Fruit fly (Drosophila melanogaster) whole organism, prepupa: ENCODE data around the gene CG9760.

Experiments
- CG10631 ChIP-seq: fragments of 200-800 bp; sonication (Bioruptor generic); optimal IDR thresholded peaks from 2 replicates; lab custom pipeline; 2016; ENCODE audit warnings: missing biosample characterization, missing genetic modification characterization
- CG10669 ChIP-seq: fragments of 200-800 bp; sonication (Bioruptor generic); optimal IDR thresholded peaks from 3 replicates; lab custom pipeline; 2018; ENCODE audit warnings: missing biosample characterization, mild to moderate bottlenecking, missing genetic modification characterization, moderate library complexity
- CG11762 ChIP-seq: fragments of 200-800 bp; sonication (Bioruptor generic); optimal IDR thresholded peaks from 3 replicates; lab custom pipeline; 2016; ENCODE audit warnings: missing biosample characterization, missing genetic modification characterization; ENCODE audit not compliant: insufficient read depth
- CG15336 ChIP-seq: fragments of 200-800 bp; sonication (Bioruptor generic); IDR thresholded peaks from 2 replicates; pipeline ENCODE4 v1.3.6; 2022; ENCODE audit warnings: missing biosample characterization, missing genetic modification characterization
- CG16779 ChIP-seq: fragments of 200-800 bp; sonication (Bioruptor generic); optimal IDR thresholded peaks from 3 replicates; lab custom pipeline; 2017; ENCODE audit warnings: missing biosample characterization, mild to moderate bottlenecking, missing genetic modification characterization
- CG3032 ChIP-seq: fragments of 200-800 bp; optimal IDR thresholded peaks from 2 replicates; lab custom pipeline; 2019; ENCODE audit warnings: missing biosample characterization, mild to moderate bottlenecking, missing genetic modification characterization, moderate library complexity
- CG32006 ChIP-seq: fragments of 200-800 bp; sonication (Bioruptor generic); optimal IDR thresholded peaks from 3 replicates; lab custom pipeline; 2017; ENCODE audit warnings: missing biosample characterization, mild to moderate bottlenecking, missing genetic modification characterization
- CG34406 ChIP-seq: fragments of 200-800 bp; sonication (Bioruptor generic); optimal IDR thresholded peaks from 3 replicates; lab custom pipeline; 2016; ENCODE audit warnings: missing biosample characterization, missing genetic modification characterization
- CG3919 ChIP-seq: fragments of 200-800 bp; sonication (Bioruptor generic); optimal IDR thresholded peaks from 3 replicates; lab custom pipeline; 2016; ENCODE audit warnings: missing biosample characterization, missing genetic modification characterization
- CG6163 ChIP-seq: fragments of 200-800 bp; sonication (Bioruptor generic); IDR thresholded peaks from 3 replicates; pipeline ENCODE4 v1.3.6; 2022; ENCODE audit warnings: missing biosample characterization, missing genetic modification characterization
- CG6276 ChIP-seq: fragments of 200-800 bp; sonication (Bioruptor generic); optimal IDR thresholded peaks from 2 replicates; lab custom pipeline; 2017; ENCODE audit warnings: missing biosample characterization, mild to moderate bottlenecking, missing genetic modification characterization
- CG6808 ChIP-seq: fragments of 200-800 bp; sonication (Bioruptor generic); optimal IDR thresholded peaks from 3 replicates; lab custom pipeline; 2017; ENCODE audit warnings: missing biosample characterization, missing genetic modification characterization, mild to moderate bottlenecking, moderate library complexity, missing genetic modification reagents
- CG6854 ChIP-seq: fragments of 200-800 bp; sonication (Bioruptor generic); optimal IDR thresholded peaks from 2 replicates; lab custom pipeline; 2017; ENCODE audit warnings: missing biosample characterization, mild to moderate bottlenecking, missing genetic modification characterization
- CG7368 ChIP-seq: fragments of 200-800 bp; sonication (Bioruptor generic); optimal IDR thresholded peaks from 3 replicates; lab custom pipeline; 2016; ENCODE audit warnings: missing biosample characterization, missing genetic modification characterization
- CG8119 ChIP-seq: fragments of 200-800 bp; sonication (Bioruptor generic); IDR thresholded peaks from 3 replicates; pipeline ENCODE4 v1.3.6; 2022; ENCODE audit warnings: missing biosample characterization, missing genetic modification characterization
- CG8632 ChIP-seq: fragments of 200-800 bp; sonication (Bioruptor generic); optimal IDR thresholded peaks from 3 replicates; lab custom pipeline; 2016; ENCODE audit warnings: missing biosample characterization, missing genetic modification characterization
- CG9139 ChIP-seq: fragments of 200-800 bp; sonication (Bioruptor generic); optimal IDR thresholded peaks from 3 replicates; lab custom pipeline; 2017; ENCODE audit warnings: missing biosample characterization, mild to moderate bottlenecking, missing genetic modification characterization
- Eip75B ChIP-seq: fragments of 200-800 bp; sonication (Bioruptor generic); optimal IDR thresholded peaks from 3 replicates; lab custom pipeline; 2016; ENCODE audit warnings: missing biosample characterization, missing genetic modification characterization
- Eip78C ChIP-seq: fragments of 200-800 bp; sonication (Bioruptor generic); peaks from one replicate; lab custom pipeline; 2016; ENCODE audit warnings: missing biosample characterization, missing genetic modification characterization
- Eip93F ChIP-seq: fragments of 200-800 bp; sonication (Bioruptor generic); optimal IDR thresholded peaks from 2 replicates; lab custom pipeline; 2016; ENCODE audit warnings: missing biosample characterization, mild to moderate bottlenecking, missing genetic modification characterization
- Gug ChIP-seq: fragments of 200-800 bp; sonication (Bioruptor generic); IDR thresholded peaks from 2 replicates; pipeline ENCODE4 v1.3.6; 2022; ENCODE audit warnings: missing biosample characterization, missing genetic modification characterization
- Hr38 ChIP-seq: sonication (Bioruptor generic); optimal IDR thresholded peaks from 2 replicates; lab custom pipeline; 2016; ENCODE audit warnings: missing biosample characterization, missing genetic modification characterization
- Hr39 ChIP-seq: fragments of 200-800 bp; sonication (Bioruptor generic); optimal IDR thresholded peaks from 2 replicates; lab custom pipeline; 2016; ENCODE audit warnings: missing biosample characterization, missing genetic modification characterization
- Hr4 ChIP-seq: fragments of 200-800 bp; sonication (Bioruptor generic); optimal IDR thresholded peaks from 3 replicates; lab custom pipeline; 2016; ENCODE audit warnings: missing biosample characterization, missing genetic modification characterization
- Lpt ChIP-seq: fragments of 200-800 bp; sonication (Bioruptor generic); optimal IDR thresholded peaks from 3 replicates; lab custom pipeline; 2016; ENCODE audit warnings: missing biosample characterization, missing genetic modification characterization
- Met ChIP-seq: fragments of 200-800 bp; sonication (Bioruptor generic); optimal IDR thresholded peaks from 3 replicates; lab custom pipeline; 2016; ENCODE audit warnings: missing biosample characterization, missing genetic modification characterization
- OdsH ChIP-seq: fragments of 200-800 bp; sonication (Bioruptor generic); optimal IDR thresholded peaks from 3 replicates; lab custom pipeline; 2016; ENCODE audit warnings: missing biosample characterization, missing genetic modification characterization
- Smox ChIP-seq: fragments of 200-800 bp; sonication (Bioruptor generic); optimal IDR thresholded peaks from 3 replicates; lab custom pipeline; 2016; ENCODE audit warnings: missing biosample characterization, missing genetic modification characterization
- Sox102F ChIP-seq: fragments of 200-800 bp; sonication (Bioruptor generic); optimal IDR thresholded peaks from 2 replicates; lab custom pipeline; 2016; ENCODE audit warnings: missing biosample characterization, mild to moderate bottlenecking, missing genetic modification characterization
- Sox15 ChIP-seq: fragments of 200-800 bp; sonication (Bioruptor generic); optimal IDR thresholded peaks from 3 replicates; lab custom pipeline; 2016; ENCODE audit warnings: missing biosample characterization, missing genetic modification characterization
- acj6 ChIP-seq: fragments of 200-800 bp; sonication (Bioruptor generic); optimal IDR thresholded peaks from 3 replicates; lab custom pipeline; 2016; ENCODE audit warnings: missing biosample characterization, missing genetic modification characterization
- cyc ChIP-seq: fragments of 200-800 bp; sonication (Bioruptor generic); optimal IDR thresholded peaks from 3 replicates; lab custom pipeline; 2016; ENCODE audit warnings: missing biosample characterization, missing genetic modification characterization
- dac ChIP-seq: fragments of 200-800 bp; sonication (Bioruptor generic); optimal IDR thresholded peaks from 2 replicates; lab custom pipeline; 2017; ENCODE audit warnings: missing biosample characterization, mild to moderate bottlenecking, missing genetic modification characterization
- dsx ChIP-seq: fragments of 200-800 bp; optimal IDR thresholded peaks from 3 replicates; lab custom pipeline; 2019; ENCODE audit warnings: missing biosample characterization, mild to moderate bottlenecking, missing genetic modification characterization, moderate library complexity; ENCODE audit not compliant: poor library complexity, severe bottlenecking
- eg ChIP-seq: fragments of 200-800 bp; sonication (Bioruptor generic); IDR thresholded peaks from 3 replicates; pipeline ENCODE4 v1.3.6; 2022; ENCODE audit warnings: missing biosample characterization, missing genetic modification characterization
- esn ChIP-seq: fragments of 200-800 bp; sonication (Bioruptor generic); optimal IDR thresholded peaks from 2 replicates; lab custom pipeline; 2016; ENCODE audit warnings: missing biosample characterization, mild to moderate bottlenecking, missing genetic modification characterization, moderate library complexity
- fd59A ChIP-seq: fragments of 200-800 bp; sonication (Bioruptor generic); optimal IDR thresholded peaks from 2 replicates; lab custom pipeline; 2017; ENCODE audit warnings: missing biosample characterization, mild to moderate bottlenecking, missing genetic modification characterization, missing genetic modification reagents
- fd85E ChIP-seq: fragments of 200-800 bp; sonication (Bioruptor generic); optimal IDR thresholded peaks from 3 replicates; lab custom pipeline; 2016; ENCODE audit warnings: missing biosample characterization, missing genetic modification characterization
- fkh ChIP-seq: fragments of 200-800 bp; sonication (Bioruptor generic); optimal IDR thresholded peaks from 3 replicates; lab custom pipeline; 2017; ENCODE audit warnings: missing biosample characterization, mild to moderate bottlenecking, missing genetic modification characterization, moderate library complexity
- pdm3 ChIP-seq: fragments of 200-800 bp; sonication (Bioruptor generic); optimal IDR thresholded peaks from 3 replicates; lab custom pipeline; 2016; ENCODE audit warnings: missing biosample characterization, missing genetic modification characterization
- salr ChIP-seq, 2 experiments: fragments of 200-800 bp; sonication (Bioruptor generic); optimal IDR thresholded peaks; 3 replicates each; lab custom pipeline; 2016 to 2018; ENCODE audit warnings: missing biosample characterization in 2 of 2, missing genetic modification characterization in 2 of 2, mild to moderate bottlenecking in 1 of 2
- spab ChIP-seq: fragments of 200-800 bp; sonication (Bioruptor generic); optimal IDR thresholded peaks from 2 replicates; lab custom pipeline; 2017; ENCODE audit warnings: missing biosample characterization, mild to moderate bottlenecking, missing genetic modification characterization, missing genetic modification reagents
- ss ChIP-seq, 2 experiments: fragments of 200-800 bp; sonication (Bioruptor generic); optimal IDR thresholded peaks; 2 replicates in 1 of 2; 3 replicates in 1 of 2; lab custom pipeline; 2017 to 2018; ENCODE audit warnings: mild to moderate bottlenecking in 2 of 2, missing biosample characterization in 2 of 2, missing genetic modification characterization in 2 of 2, moderate library complexity in 1 of 2
- svp ChIP-seq: fragments of 200-800 bp; sonication (Bioruptor generic); peaks from one replicate; lab custom pipeline; 2016; ENCODE audit warnings: missing biosample characterization, missing genetic modification characterization
- topi ChIP-seq: fragments of 200-800 bp; sonication (Bioruptor generic); optimal IDR thresholded peaks from 3 replicates; lab custom pipeline; 2016; ENCODE audit warnings: missing biosample characterization, missing genetic modification characterization
- vri ChIP-seq: fragments of 200-800 bp; sonication (Bioruptor generic); optimal IDR thresholded peaks from 3 replicates; lab custom pipeline; 2016; ENCODE audit warnings: missing biosample characterization, mild to moderate bottlenecking, missing genetic modification characterization

The CG9760 gene

DNA sequence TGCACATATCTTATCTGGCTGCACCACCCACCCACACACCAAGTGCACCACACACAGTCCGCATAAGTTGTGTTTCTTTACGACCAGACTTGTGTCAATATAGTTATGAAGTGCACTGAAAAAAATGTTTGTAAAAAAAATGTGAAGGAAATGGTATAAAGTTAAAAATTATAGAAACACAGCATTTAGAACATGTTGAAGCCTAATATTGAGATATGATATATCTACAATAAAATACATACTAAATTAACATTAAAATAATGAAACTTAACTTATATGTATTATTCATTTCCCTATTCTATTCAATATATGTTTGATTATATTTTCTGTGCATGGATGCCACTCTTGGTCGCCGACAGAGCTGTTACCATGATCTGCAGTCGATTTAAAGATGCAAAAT lies 50.6 kb downstream of the CG9760 start (continued):
- TF ChIP-seq Gug (GFP tag; lab: Robert Waterston, UW) = no peak
- no peak for TF ChIP-seq vri
- TF ChIP-seq CG8632 (GFP tag; lab: Kevin White, UChicago) = peak; percentile 8
- TF ChIP-seq svp = peak; percentile 73
- TF ChIP-seq topi (GFP tag; lab: Kevin White, UChicago) = peak; percentile 4
- TF ChIP-seq fd59A (GFP tag; lab: Kevin White, UChicago) = peak; percentile 7
- TF ChIP-seq CG9139 (GFP tag; lab: Kevin White, UChicago) = no peak
- TF ChIP-seq pdm3 = no peak
- no peak for TF ChIP-seq esn
- TF ChIP-seq Eip78C (GFP tag; lab: Kevin White, UChicago) = peak; percentile 75
- peak; percentile 42 for TF ChIP-seq CG32006 (GFP tag; lab: Kevin White, UChicago)
- TF ChIP-seq fd85E (GFP tag; lab: Kevin White, UChicago) = no peak
- TF ChIP-seq CG8119 = peak; percentile 44; the same call in 1 of the 3 replicates
- peak; percentile 20 for TF ChIP-seq CG3032 (tag; lab: Kevin White, UChicago)
- peak; percentile 50 for TF ChIP-seq dsx
- peak; percentile 22 for TF ChIP-seq spab (GFP tag; lab: Kevin White, UChicago)
- TF ChIP-seq CG6276 (GFP tag; lab: Kevin White, UChicago) = peak; percentile 16
- peak; percentile 5 for TF ChIP-seq CG34406 (GFP tag; lab: Kevin White, UChicago)
- no peak for TF ChIP-seq Hr4 (GFP tag; lab: Kevin White, UChicago)
- TF ChIP-seq CG6808 (GFP tag; lab: Kevin White, UChicago) = no peak
- TF ChIP-seq CG16779 (tag; lab: Kevin White, UChicago) = no peak
- TF ChIP-seq Hr38 (GFP tag; lab: Kevin White, UChicago) = no peak
- TF ChIP-seq, all 60 proteins: peak for 23

DNA sequence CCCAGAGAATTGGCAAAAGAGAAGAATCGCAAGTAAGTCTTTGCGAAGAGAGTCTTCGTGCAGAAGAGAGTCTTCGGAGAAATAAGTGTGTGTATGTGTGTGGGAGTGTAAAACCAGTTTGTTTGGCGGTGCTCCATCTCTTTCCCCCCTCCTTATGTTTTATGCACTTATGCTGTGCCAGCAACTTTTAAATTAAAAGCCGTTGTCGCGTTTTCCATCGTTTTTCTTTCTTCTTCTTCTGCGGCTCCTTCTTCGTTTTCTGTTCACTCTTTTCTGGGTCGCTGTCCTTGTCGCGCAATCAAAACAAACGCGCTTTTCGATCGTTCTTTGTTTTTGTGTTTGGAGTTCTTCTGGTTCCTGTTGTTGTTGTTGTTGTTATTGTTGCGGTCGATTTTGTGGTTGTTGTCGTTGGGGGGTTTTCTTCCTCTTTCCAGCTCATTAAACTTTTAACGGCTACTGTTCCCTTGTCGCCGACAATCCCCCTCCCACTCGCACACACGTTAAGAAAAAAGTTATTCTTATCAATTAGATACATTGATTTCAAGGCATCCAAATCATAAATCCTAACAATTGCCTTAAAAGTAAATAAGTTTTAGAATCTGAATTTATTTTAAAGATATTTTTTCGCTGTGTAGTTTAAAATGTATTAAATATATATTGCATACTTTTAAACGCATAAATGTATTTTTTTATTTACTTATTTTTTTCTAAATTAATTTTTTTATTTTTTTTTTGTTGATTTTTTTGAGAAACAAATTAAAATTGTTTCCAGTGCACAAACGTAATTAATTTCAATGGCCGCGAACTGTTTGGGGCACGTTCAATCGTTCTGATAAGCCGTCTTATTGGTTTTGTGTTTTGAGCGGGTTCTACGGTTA lies 52.2 kb downstream of the CG9760 start:
- TF ChIP-seq CG10631 (GFP tag; lab: Kevin White, UChicago) = peak; percentile 60
- peak; percentile 62 for TF ChIP-seq CG9139 (GFP tag; lab: Kevin White, UChicago)
- TF ChIP-seq Eip93F (GFP tag; lab: Kevin White, UChicago) = peak; percentile 17
- TF ChIP-seq cyc (GFP tag; lab: Kevin White, UChicago) = peak; percentile 77
- TF ChIP-seq acj6 (GFP tag; lab: Kevin White, UChicago) = peak; percentile 83
- TF ChIP-seq CG3919 (GFP tag; lab: Kevin White, UChicago) = peak; percentile 78
- peak; percentile 45 for TF ChIP-seq Lpt (GFP tag; lab: Kevin White, UChicago)
- peak; percentile 72 for TF ChIP-seq CG15336 (GFP tag; lab: Robert Waterston, UW)
- peak; percentile 88 for TF ChIP-seq CG3032 (tag; lab: Kevin White, UChicago)
- TF ChIP-seq Eip75B (GFP tag; lab: Kevin White, UChicago) = peak; percentile 65
- peak; percentile 26 for TF ChIP-seq fd59A (GFP tag; lab: Kevin White, UChicago)
- peak; percentile 15 to 83 for TF ChIP-seq salr (GFP tag; optimal IDR thresholded peaks at IDR 0.05; lab: Kevin White, UChicago)
- peak; percentile 75 for TF ChIP-seq Hr39
- TF ChIP-seq eg = peak; percentile 70
- TF ChIP-seq CG8632 (GFP tag; lab: Kevin White, UChicago) = peak; percentile 87
- TF ChIP-seq CG11762 (GFP tag; lab: Kevin White, UChicago) = peak; percentile 59
- peak; percentile 50 for TF ChIP-seq vri
- peak; percentile 4 for TF ChIP-seq dac (GFP tag; lab: Kevin White, UChicago)
- TF ChIP-seq fkh (GFP tag; lab: Kevin White, UChicago) = peak; percentile 7
- TF ChIP-seq CG10669 = peak; percentile 69
- peak; percentile 83 for TF ChIP-seq OdsH (GFP tag; lab: Kevin White, UChicago)
- peak; percentile 63 for TF ChIP-seq spab (GFP tag; lab: Kevin White, UChicago)
- TF ChIP-seq pdm3 = peak; percentile 57
- TF ChIP-seq Met (GFP tag; lab: Kevin White, UChicago) = peak; percentile 87
- TF ChIP-seq Hr4 (GFP tag; lab: Kevin White, UChicago) = peak; percentile 35
- peak; percentile 65 for TF ChIP-seq Sox15 (GFP tag; lab: Kevin White, UChicago)
- peak; percentile 94 for TF ChIP-seq CG6854 (GFP tag; lab: Kevin White, UChicago)
- peak; percentile 63 for TF ChIP-seq CG6163
- peak; percentile 69 to 70 for TF ChIP-seq ss (GFP tag; optimal IDR thresholded peaks at IDR 0.05; lab: Kevin White, UChicago)
- TF ChIP-seq CG6276 (GFP tag; lab: Kevin White, UChicago) = peak; percentile 59
- TF ChIP-seq Smox (GFP tag; lab: Kevin White, UChicago) = peak; percentile 78
- TF ChIP-seq svp = peak; percentile 93
- TF ChIP-seq CG8119 = peak; percentile 75
- TF ChIP-seq Sox102F (GFP tag; lab: Kevin White, UChicago) = peak; percentile 72
- peak; percentile 63; the same call in 1 of the 2 replicates for TF ChIP-seq Gug (GFP tag; lab: Robert Waterston, UW)
- TF ChIP-seq topi (GFP tag; lab: Kevin White, UChicago) = peak; percentile 82
- TF ChIP-seq CG7368 (GFP tag; lab: Kevin White, UChicago) = peak; percentile 58
